Fruit fly (Drosophila melanogaster): ENCODE results near the gene CG11597.

Gene CG11597

dm6 chr3L:11821723-11822445, at the start of gene CG11597, which contains the start of gene CG5946:
Gene CG11597, minus strand, starts transcription at chr3L:11822275.
Gene CG5946, minus strand, starts transcription at chr3L:11822275.
- TF ChIP-seq Sox102F (GFP tag; optimal IDR thresholded peaks at IDR 0.05) (no peak), CG1621 (tag; optimal IDR thresholded peaks at IDR 0.05) (no peak), CG34406 (GFP tag; optimal IDR thresholded peaks at IDR 0.05) (no peak), CG3032 (tag; optimal IDR thresholded peaks at IDR 0.05) (no peak), fd59A (GFP tag; optimal IDR thresholded peaks at IDR 0.05) (no peak), eg (GFP tag; IDR thresholded peaks at IDR 0.05) (no peak), pdm3 (GFP tag; optimal IDR thresholded peaks at IDR 0.05) (no peak), CG11762 (GFP tag; optimal IDR thresholded peaks at IDR 0.05; ENCODE audit: insufficient read depth) (no peak), CG11294 (GFP tag; IDR thresholded peaks at IDR 0.05) (no peak), CG3919 (GFP tag; optimal IDR thresholded peaks at IDR 0.05) (no peak), dac (GFP tag; optimal IDR thresholded peaks at IDR 0.05) (no peak), svp (GFP tag) (no peak), Hr39 (GFP tag; optimal IDR thresholded peaks at IDR 0.05) (no peak), Hr38 (GFP tag; optimal IDR thresholded peaks at IDR 0.05) (no peak), lz (GFP tag; optimal IDR thresholded peaks at IDR 0.05) (no peak), Gug (GFP tag; IDR thresholded peaks at IDR 0.05) (no peak), esn (GFP tag; optimal IDR thresholded peaks at IDR 0.05) (no peak), CG31627 (GFP tag; optimal IDR thresholded peaks at IDR 0.05) (peak; percentile 19), CG8319 (GFP tag; optimal IDR thresholded peaks at IDR 0.05) (no peak), CG6792 (GFP tag; optimal IDR thresholded peaks at IDR 0.05) (no peak), fd85E (GFP tag; optimal IDR thresholded peaks at IDR 0.05) (no peak), OdsH (GFP tag; optimal IDR thresholded peaks at IDR 0.05) (no peak), CG8632 (GFP tag; optimal IDR thresholded peaks at IDR 0.05) (no peak), vri (GFP tag; optimal IDR thresholded peaks at IDR 0.05) (no peak), CG6276 (GFP tag; optimal IDR thresholded peaks at IDR 0.05) (peak; percentile 46), Blimp-1 (GFP tag; optimal IDR thresholded peaks at IDR 0.05) (peak; percentile 62), topi (GFP tag; optimal IDR thresholded peaks at IDR 0.05) (no peak), Sox14 (GFP tag; optimal IDR thresholded peaks at IDR 0.05) (peak; percentile 31), Hr4 (GFP tag; optimal IDR thresholded peaks at IDR 0.05) (no peak), Eip78C (GFP tag) (peak; percentile 45), salr (GFP tag; optimal IDR thresholded peaks at IDR 0.05) (no peak), spab (GFP tag; optimal IDR thresholded peaks at IDR 0.05) (no peak), Sox15 (GFP tag; optimal IDR thresholded peaks at IDR 0.05) (no peak), CG16779 (tag; optimal IDR thresholded peaks at IDR 0.05) (no peak), Eip75B (GFP tag; optimal IDR thresholded peaks at IDR 0.05) (no peak), CG11902 (GFP tag; optimal IDR thresholded peaks at IDR 0.05) (no peak), cyc (GFP tag; optimal IDR thresholded peaks at IDR 0.05) (peak; percentile 13), CG4318 (GFP tag; optimal IDR thresholded peaks at IDR 0.05) (no peak), CG32006 (GFP tag; optimal IDR thresholded peaks at IDR 0.05) (no peak), CG7368 (GFP tag; optimal IDR thresholded peaks at IDR 0.05) (no peak), Ets21C (GFP tag; optimal IDR thresholded peaks at IDR 0.05) (no peak), CG10631 (GFP tag; optimal IDR thresholded peaks at IDR 0.05) (no peak), Lpt (GFP tag; optimal IDR thresholded peaks at IDR 0.05) (no peak), CG10669 (GFP tag; optimal IDR thresholded peaks at IDR 0.05) (no peak), achi (GFP tag; optimal IDR thresholded peaks at IDR 0.05) (no peak)

All from whole organism, prepupa.